Worm (Caenorhabditis elegans) whole organism, L2 larva: Measurements from ENCODE around the gene C33D3.5.
A peak's percentile ranks its signal among the peaks of the same experiment; 100 is the strongest.

Experiments
- R02D3.7 ChIP-seq: fragments of 150-350 bp; optimal IDR thresholded peaks from 2 replicates; lab custom pipeline; 2014; ENCODE audit warnings: missing biosample characterization, missing genetic modification characterization
- Y55F3AM.14 ChIP-seq: fragments of 200-800 bp; sonication (Bioruptor generic); optimal IDR thresholded peaks from 2 replicates; lab custom pipeline; 2018; ENCODE audit warnings: mild to moderate bottlenecking, missing genetic modification characterization, missing compliant biosample characterization
- alr-1 ChIP-seq: fragments of 150-350 bp; optimal IDR thresholded peaks from 2 replicates; lab custom pipeline; 2014; ENCODE audit warnings: missing biosample characterization, missing genetic modification characterization
- ceh-82 ChIP-seq: fragments of 150-350 bp; optimal IDR thresholded peaks from 2 replicates; lab custom pipeline; 2014; ENCODE audit warnings: missing biosample characterization, missing genetic modification characterization
- crh-2 ChIP-seq: sonication (generic microtip); optimal IDR thresholded peaks from 2 replicates; lab custom pipeline; 2017; ENCODE audit warnings: missing biosample characterization, missing genetic modification characterization
- egl-27 ChIP-seq: sonication (generic microtip); optimal IDR thresholded peaks from 3 replicates; lab custom pipeline; 2017; ENCODE audit warnings: missing biosample characterization, missing genetic modification reagents, missing genetic modification characterization
- elt-3 ChIP-seq: sonication (generic microtip); optimal IDR thresholded peaks from 2 replicates; lab custom pipeline; 2017; ENCODE audit warnings: missing biosample characterization, missing genetic modification characterization
- fos-1 ChIP-seq: fragments of 150-350 bp; optimal IDR thresholded peaks from 2 replicates; lab custom pipeline; 2014; ENCODE audit warnings: missing biosample characterization, missing genetic modification characterization
- gmeb-1 ChIP-seq: fragments of 150-350 bp; optimal IDR thresholded peaks from 2 replicates; lab custom pipeline; 2014; ENCODE audit warnings: missing biosample characterization, missing genetic modification characterization
- lin-13 ChIP-seq: fragments of 150-350 bp; optimal IDR thresholded peaks from 2 replicates; lab custom pipeline; 2014; ENCODE audit warnings: missing biosample characterization, missing genetic modification reagents, missing genetic modification characterization
- lin-39 ChIP-seq: fragments of 150-350 bp; optimal IDR thresholded peaks from 2 replicates; lab custom pipeline; 2014; ENCODE audit warnings: missing biosample characterization, missing genetic modification reagents, missing genetic modification characterization
- lsy-2 ChIP-seq, 2 experiments: fragments of 150-350 bp in 1 of 2; sonication (generic microtip) in 1 of 2; optimal IDR thresholded peaks; 2 replicates each; lab custom pipeline; 2014 to 2017; ENCODE audit warnings: missing biosample characterization in 2 of 2, missing genetic modification characterization in 2 of 2
- mbf-1 ChIP-seq: sonication (generic microtip); optimal IDR thresholded peaks from 2 replicates; lab custom pipeline; 2017; ENCODE audit warnings: missing biosample characterization, missing genetic modification characterization
- mdl-1 ChIP-seq, 2 experiments: fragments of 150-350 bp in 1 of 2; sonication (generic microtip) in 1 of 2; optimal IDR thresholded peaks; 2 replicates each; lab custom pipeline; 2017; ENCODE audit warnings: missing biosample characterization in 2 of 2, missing genetic modification characterization in 2 of 2
- nhr-11 ChIP-seq: fragments of 150-350 bp; optimal IDR thresholded peaks from 2 replicates; lab custom pipeline; 2014; ENCODE audit warnings: missing biosample characterization, missing genetic modification characterization
- nhr-21 ChIP-seq: fragments of 150-350 bp; optimal IDR thresholded peaks from 2 replicates; lab custom pipeline; 2014; ENCODE audit warnings: missing biosample characterization, missing genetic modification characterization
- nhr-237 ChIP-seq: fragments of 150-350 bp; optimal IDR thresholded peaks from 2 replicates; lab custom pipeline; 2014; ENCODE audit warnings: missing biosample characterization, missing genetic modification characterization
- nhr-6 ChIP-seq: fragments of 150-350 bp; optimal IDR thresholded peaks from 2 replicates; lab custom pipeline; 2014; ENCODE audit warnings: missing biosample characterization, missing genetic modification characterization
- peb-1 ChIP-seq: fragments of 150-350 bp; optimal IDR thresholded peaks from 2 replicates; lab custom pipeline; 2014; ENCODE audit warnings: missing biosample characterization, missing genetic modification characterization
- skn-1 ChIP-seq: sonication (generic microtip); optimal IDR thresholded peaks from 2 replicates; lab custom pipeline; 2017; ENCODE audit warnings: missing biosample characterization, missing genetic modification characterization
- sma-9 ChIP-seq, 2 experiments: fragments of 150-350 bp in 1 of 2; sonication (generic microtip) in 1 of 2; optimal IDR thresholded peaks; 2 replicates each; lab custom pipeline; 2014 to 2016; ENCODE audit warnings: missing genetic modification characterization in 2 of 2, mild to moderate bottlenecking in 1 of 2, missing biosample characterization in 1 of 2, missing compliant biosample characterization in 1 of 2, missing genetic modification reagents in 1 of 2, moderate library complexity in 1 of 2
- snpc-4 ChIP-seq: fragments of 150-350 bp; optimal IDR thresholded peaks from 2 replicates; lab custom pipeline; 2014; ENCODE audit warnings: missing biosample characterization, missing genetic modification characterization
- unc-62 ChIP-seq: fragments of 150-350 bp; optimal IDR thresholded peaks from 2 replicates; lab custom pipeline; 2014; ENCODE audit warnings: missing biosample characterization, missing genetic modification reagents, missing genetic modification characterization
- zag-1 ChIP-seq: fragments of 150-350 bp; optimal IDR thresholded peaks from 2 replicates; lab custom pipeline; 2014; ENCODE audit warnings: missing biosample characterization, missing genetic modification characterization
- ztf-1 ChIP-seq: fragments of 200-800 bp; sonication (Bioruptor generic); conservative IDR thresholded peaks from 2 replicates; pipeline ENCODE4 v1.3.6; 2022; ENCODE audit warnings: missing genetic modification characterization, missing compliant biosample characterization
- ztf-4 ChIP-seq: fragments of 150-350 bp; optimal IDR thresholded peaks from 2 replicates; lab custom pipeline; 2014; ENCODE audit warnings: missing biosample characterization, missing genetic modification characterization

Gene C33D3.5

DNA sequence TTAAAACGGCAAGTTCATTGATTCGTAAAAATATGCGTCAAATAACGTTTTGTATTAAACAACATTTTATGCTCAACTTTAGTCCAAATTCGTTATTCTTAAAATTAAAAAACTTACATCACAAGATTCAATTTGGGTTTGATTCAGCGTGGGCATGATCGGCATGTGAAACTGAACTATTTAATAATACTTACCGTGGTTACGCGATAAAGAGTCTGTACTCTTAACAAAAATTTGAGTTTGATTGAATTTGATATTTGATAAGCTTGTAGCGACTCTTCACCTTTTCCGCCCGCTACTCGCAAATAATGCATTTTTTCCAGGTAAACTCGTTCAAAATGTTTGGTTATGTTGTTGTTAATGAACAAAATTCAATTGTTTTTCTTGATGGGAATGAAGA, 42.3 kb downstream of the C33D3.5 start, which contains the start of gene glo-3:
TSS of gene glo-3 (plus strand) at position 253 of the 400 bp plus-strand sequence.
- TF ChIP-seq lin-13 (GFP tag; lab: Kevin White, UChicago), result no peak
- TF ChIP-seq skn-1, result no peak
- peak; percentile 16 for TF ChIP-seq sma-9 (GFP tag; optimal IDR thresholded peaks at IDR 0.05; lab: Kevin White, UChicago)
- no peak for TF ChIP-seq sma-9 (tag; optimal IDR thresholded peaks at IDR 0.05; lab: Kevin White, UChicago)
- peak; percentile 68 for TF ChIP-seq fos-1
- no peak for TF ChIP-seq mbf-1 (tag; lab: Kevin White, UChicago)
- no peak for TF ChIP-seq egl-27 (tag; lab: Kevin White, UChicago)
- no peak for TF ChIP-seq snpc-4 (tag; lab: Kevin White, UChicago)
- no peak for TF ChIP-seq nhr-21
- no peak for TF ChIP-seq lsy-2 (tag; optimal IDR thresholded peaks at IDR 0.05; lab: Kevin White, UChicago)

- TF ChIP-seq mbf-1 (tag; lab: Kevin White, UChicago) (no peak), zag-1 (tag; lab: Kevin White, UChicago) (no peak), Y55F3AM.14 (no peak), peb-1 (no peak), egl-27 (tag; lab: Kevin White, UChicago) (no peak), ztf-4 (no peak)
- TF ChIP-seq, all 48 proteins: peak for 0
Observed at ce11 chrX:10534625-10535244, 43.6 kb downstream of the C33D3.5 start.

ce11 chrX:10541789-10542188, 50.6 kb downstream of the C33D3.5 start:
- TF ChIP-seq unc-62 (GFP tag; lab: Kevin White, UChicago) (no peak), zag-1 (tag; lab: Kevin White, UChicago) (no peak), nhr-6 (tag; lab: Kevin White, UChicago) (no peak), R02D3.7 (tag; lab: Kevin White, UChicago) (no peak), lin-39 (tag; lab: Kevin White, UChicago) (no peak), elt-3 (tag; lab: Kevin White, UChicago) (no peak), nhr-237 (no peak), ztf-1 (GFP tag; lab: Robert Waterston, UW) (no peak)

ce11 chrX:10542313-10543048, 51.3 kb downstream of the C33D3.5 start, which contains the start of the genes F59F5.3 and F59F5.4:
Gene F59F5.3 (minus strand): TSS chrX:10542413.
Gene F59F5.4 (plus strand): TSS chrX:10542998.
- TF ChIP-seq lsy-2 (tag; optimal IDR thresholded peaks at IDR 0.05; lab: Kevin White, UChicago) (no peak), alr-1 (tag; lab: Kevin White, UChicago) (no peak), ceh-82 (tag; lab: Kevin White, UChicago) (no peak), fos-1 (peak; percentile 24)

- no peak for TF ChIP-seq gmeb-1 (tag; lab: Kevin White, UChicago)
- TF ChIP-seq unc-62 (GFP tag; lab: Kevin White, UChicago), result no peak
- no peak for TF ChIP-seq nhr-11 (tag; lab: Kevin White, UChicago)
- TF ChIP-seq mdl-1 (tag; optimal IDR thresholded peaks at IDR 0.05; lab: Kevin White, UChicago), result no peak
- TF ChIP-seq snpc-4 (tag; lab: Kevin White, UChicago), result no peak
- no peak for TF ChIP-seq nhr-237
- no peak for TF ChIP-seq ceh-82 (tag; lab: Kevin White, UChicago)
- no peak for TF ChIP-seq lin-13 (GFP tag; lab: Kevin White, UChicago)
- no peak for TF ChIP-seq crh-2 (tag; lab: Kevin White, UChicago)
- TF ChIP-seq ztf-1 (GFP tag; lab: Robert Waterston, UW), result no peak
Observed at ce11 chrX:10545716-10546115, 54.6 kb downstream of the C33D3.5 start, which contains the start of gene F59F5.5. Gene F59F5.5 (plus strand): TSS chrX:10546016.
